Worm (Caenorhabditis elegans): ENCODE results near the gene npp-9.

ce11 chrIII:3430667-3431066 is 26.4 kb upstream of the npp-9 start:
- TF ChIP-seq scrt-1 (GFP tag; IDR thresholded peaks at IDR 0.05) (no peak), ama-1 (optimal IDR thresholded peaks at IDR 0.05) (no peak), hmg-4 (GFP tag; optimal IDR thresholded peaks at IDR 0.05) (no peak), aly-1 (tag; optimal IDR thresholded peaks at IDR 0.05) (no peak), sea-1 (GFP tag; conservative IDR thresholded peaks at IDR 0.05) (no peak)

Data from whole organism, early embryonic.